Worm (Caenorhabditis elegans) whole organism, L2 larva: ENCODE results near the gene F08H9.3.
A peak's percentile ranks its signal among the peaks of the same experiment; 100 is the strongest.

Experiments used
- C34F6.9 ChIP-seq: fragments of 150-350 bp; optimal IDR thresholded peaks from 2 replicates; lab custom pipeline; 2014; ENCODE audit warnings: missing biosample characterization, missing genetic modification characterization
- F13H6.1 ChIP-seq: sonication (generic microtip); optimal IDR thresholded peaks from 2 replicates; lab custom pipeline; 2016; ENCODE audit warnings: missing genetic modification characterization, missing compliant biosample characterization
- R02D3.7 ChIP-seq: fragments of 150-350 bp; optimal IDR thresholded peaks from 2 replicates; lab custom pipeline; 2014; ENCODE audit warnings: missing biosample characterization, missing genetic modification characterization
- ZK546.5 ChIP-seq: sonication (generic microtip); optimal IDR thresholded peaks from 2 replicates; lab custom pipeline; 2017; ENCODE audit warnings: missing biosample characterization, missing genetic modification characterization
- ama-1 ChIP-seq: fragments of 150-350 bp; optimal IDR thresholded peaks from 2 replicates; lab custom pipeline; 2018; ENCODE audit warnings: inconsistent platforms
- blmp-1 ChIP-seq: sonication (generic microtip); optimal IDR thresholded peaks from 2 replicates; lab custom pipeline; 2017; ENCODE audit warnings: missing genetic modification characterization, mild to moderate bottlenecking, missing compliant biosample characterization, antibody characterized with exemption, moderate library complexity; ENCODE audit not compliant: insufficient read depth
- ceh-82 ChIP-seq: fragments of 150-350 bp; optimal IDR thresholded peaks from 2 replicates; lab custom pipeline; 2014; ENCODE audit warnings: missing biosample characterization, missing genetic modification characterization
- crh-2 ChIP-seq: sonication (generic microtip); optimal IDR thresholded peaks from 2 replicates; lab custom pipeline; 2017; ENCODE audit warnings: missing biosample characterization, missing genetic modification characterization
- egl-27 ChIP-seq: sonication (generic microtip); optimal IDR thresholded peaks from 3 replicates; lab custom pipeline; 2017; ENCODE audit warnings: missing biosample characterization, missing genetic modification reagents, missing genetic modification characterization
- fos-1 ChIP-seq: fragments of 150-350 bp; optimal IDR thresholded peaks from 2 replicates; lab custom pipeline; 2014; ENCODE audit warnings: missing biosample characterization, missing genetic modification characterization
- gmeb-1 ChIP-seq: fragments of 150-350 bp; optimal IDR thresholded peaks from 2 replicates; lab custom pipeline; 2014; ENCODE audit warnings: missing biosample characterization, missing genetic modification characterization
- lin-11 ChIP-seq: fragments of 150-350 bp; sonication (generic microtip); optimal IDR thresholded peaks from 2 replicates; lab custom pipeline; 2014; ENCODE audit warnings: missing biosample characterization, missing genetic modification characterization, inconsistent platforms, mixed read lengths
- lin-13 ChIP-seq: fragments of 150-350 bp; optimal IDR thresholded peaks from 2 replicates; lab custom pipeline; 2014; ENCODE audit warnings: missing biosample characterization, missing genetic modification reagents, missing genetic modification characterization
- lin-39 ChIP-seq: fragments of 150-350 bp; optimal IDR thresholded peaks from 2 replicates; lab custom pipeline; 2014; ENCODE audit warnings: missing biosample characterization, missing genetic modification reagents, missing genetic modification characterization
- lsy-2 ChIP-seq, 2 experiments: fragments of 150-350 bp in 1 of 2; sonication (generic microtip) in 1 of 2; optimal IDR thresholded peaks; 2 replicates each; lab custom pipeline; 2014 to 2017; ENCODE audit warnings: missing biosample characterization in 2 of 2, missing genetic modification characterization in 2 of 2
- mab-5 ChIP-seq: fragments of 150-350 bp; optimal IDR thresholded peaks from 2 replicates; lab custom pipeline; 2014; ENCODE audit warnings: missing biosample characterization, missing genetic modification characterization
- mbf-1 ChIP-seq: sonication (generic microtip); optimal IDR thresholded peaks from 2 replicates; lab custom pipeline; 2017; ENCODE audit warnings: missing biosample characterization, missing genetic modification characterization
- mdl-1 ChIP-seq, 2 experiments: fragments of 150-350 bp in 1 of 2; sonication (generic microtip) in 1 of 2; optimal IDR thresholded peaks; 2 replicates each; lab custom pipeline; 2017; ENCODE audit warnings: missing biosample characterization in 2 of 2, missing genetic modification characterization in 2 of 2
- nhr-10 ChIP-seq: sonication (generic microtip); optimal IDR thresholded peaks from 2 replicates; lab custom pipeline; 2017; ENCODE audit warnings: missing biosample characterization, missing genetic modification characterization
- nhr-11 ChIP-seq: fragments of 150-350 bp; optimal IDR thresholded peaks from 2 replicates; lab custom pipeline; 2014; ENCODE audit warnings: missing biosample characterization, missing genetic modification characterization
- nhr-12 ChIP-seq: fragments of 150-350 bp; optimal IDR thresholded peaks from 2 replicates; lab custom pipeline; 2014; ENCODE audit warnings: missing biosample characterization, missing genetic modification characterization
- nhr-129 ChIP-seq: fragments of 150-350 bp; optimal IDR thresholded peaks from 2 replicates; lab custom pipeline; 2014; ENCODE audit warnings: missing biosample characterization, missing genetic modification characterization
- nhr-21 ChIP-seq: fragments of 150-350 bp; optimal IDR thresholded peaks from 2 replicates; lab custom pipeline; 2014; ENCODE audit warnings: missing biosample characterization, missing genetic modification characterization
- nhr-237 ChIP-seq: fragments of 150-350 bp; optimal IDR thresholded peaks from 2 replicates; lab custom pipeline; 2014; ENCODE audit warnings: missing biosample characterization, missing genetic modification characterization
- nhr-25 ChIP-seq: fragments of 150-350 bp; sonication (generic microtip); optimal IDR thresholded peaks from 3 replicates; lab custom pipeline; 2014; ENCODE audit warnings: missing biosample characterization, missing genetic modification characterization
- peb-1 ChIP-seq: fragments of 150-350 bp; optimal IDR thresholded peaks from 2 replicates; lab custom pipeline; 2014; ENCODE audit warnings: missing biosample characterization, missing genetic modification characterization
- sma-3 ChIP-seq: sonication (generic microtip); optimal IDR thresholded peaks from 2 replicates; lab custom pipeline; 2016; ENCODE audit warnings: missing genetic modification reagents, missing genetic modification characterization, missing compliant biosample characterization
- sma-9 ChIP-seq, 2 experiments: fragments of 150-350 bp in 1 of 2; sonication (generic microtip) in 1 of 2; optimal IDR thresholded peaks; 2 replicates each; lab custom pipeline; 2014 to 2016; ENCODE audit warnings: missing genetic modification characterization in 2 of 2, mild to moderate bottlenecking in 1 of 2, missing biosample characterization in 1 of 2, missing compliant biosample characterization in 1 of 2, missing genetic modification reagents in 1 of 2, moderate library complexity in 1 of 2
- snpc-4 ChIP-seq: fragments of 150-350 bp; optimal IDR thresholded peaks from 2 replicates; lab custom pipeline; 2014; ENCODE audit warnings: missing biosample characterization, missing genetic modification characterization
- unc-39 ChIP-seq: fragments of 150-350 bp; optimal IDR thresholded peaks from 2 replicates; lab custom pipeline; 2014; ENCODE audit warnings: missing biosample characterization, missing genetic modification characterization
- unc-55 ChIP-seq: fragments of 150-350 bp; sonication (generic microtip); optimal IDR thresholded peaks from 3 replicates; lab custom pipeline; 2014; ENCODE audit warnings: missing biosample characterization, missing genetic modification reagents, missing genetic modification characterization
- unc-62 ChIP-seq: fragments of 150-350 bp; optimal IDR thresholded peaks from 2 replicates; lab custom pipeline; 2014; ENCODE audit warnings: missing biosample characterization, missing genetic modification reagents, missing genetic modification characterization
- zag-1 ChIP-seq: fragments of 150-350 bp; optimal IDR thresholded peaks from 2 replicates; lab custom pipeline; 2014; ENCODE audit warnings: missing biosample characterization, missing genetic modification characterization
- ztf-1 ChIP-seq: fragments of 200-800 bp; sonication (Bioruptor generic); conservative IDR thresholded peaks from 2 replicates; pipeline ENCODE4 v1.3.6; 2022; ENCODE audit warnings: missing genetic modification characterization, missing compliant biosample characterization
- ztf-4 ChIP-seq: fragments of 150-350 bp; optimal IDR thresholded peaks from 2 replicates; lab custom pipeline; 2014; ENCODE audit warnings: missing biosample characterization, missing genetic modification characterization

F08H9.3 gene

DNA sequence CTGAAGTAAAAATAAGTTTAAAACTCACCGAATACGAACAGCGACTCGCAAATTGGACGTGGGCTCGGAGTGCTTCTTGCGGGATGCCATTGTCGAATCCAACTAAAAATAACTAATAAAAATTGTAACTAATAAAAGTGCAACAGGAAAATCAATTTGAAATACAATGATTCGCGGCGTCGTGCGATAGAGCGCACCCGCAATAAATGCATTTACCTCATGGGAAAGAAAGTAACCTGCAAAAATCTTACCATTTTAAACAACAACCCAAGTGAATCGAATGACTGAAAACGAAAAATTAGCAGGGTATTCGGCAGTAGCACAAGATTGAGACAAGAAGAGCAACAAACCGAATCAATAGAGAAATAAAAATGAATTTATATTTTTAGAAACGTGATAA is 6.5 kb downstream of the F08H9.3 start, which contains the start of gene bmk-1:
TSS of gene bmk-1 (minus strand) at position 359 of the 400 bp plus-strand sequence.
- peak; percentile 70 for TF ChIP-seq gmeb-1 (tag; lab: Kevin White, UChicago)
- TF ChIP-seq sma-3 (GFP tag; lab: Kevin White, UChicago), result no peak

DNA sequence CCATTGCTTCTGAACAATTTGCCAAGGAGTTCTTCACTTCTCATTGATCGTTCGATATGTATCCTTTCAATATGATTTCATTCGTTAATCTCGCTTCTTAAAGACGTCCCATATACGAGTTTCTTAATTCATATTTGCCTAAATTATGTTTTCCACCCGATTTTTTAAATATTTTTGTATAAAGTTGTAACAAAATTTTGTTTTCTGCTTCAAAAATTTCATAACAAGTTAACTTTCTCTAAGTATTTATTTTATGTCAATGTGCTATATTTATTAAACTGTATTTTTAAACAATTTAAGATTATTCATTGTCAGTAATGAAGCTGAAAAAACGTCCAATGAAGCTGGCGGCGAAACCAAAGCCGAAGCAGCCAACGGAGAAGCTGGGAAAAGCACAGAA is 13.7 kb downstream of the F08H9.3 start, which contains the start of gene F23B12.7:
TSS of gene F23B12.7 (plus strand) at position 301 of the 400 bp plus-strand sequence.
- TF ChIP-seq C34F6.9 (tag; lab: Kevin White, UChicago) (no peak), nhr-12 (tag; lab: Kevin White, UChicago) (no peak), zag-1 (tag; lab: Kevin White, UChicago) (no peak), egl-27 (tag; lab: Kevin White, UChicago) (no peak)
- TF ChIP-seq, all 48 proteins: peak for 0

ce11 chrV:14448669-14449068 is 14.5 kb downstream of the F08H9.3 start:
- TF ChIP-seq nhr-21 (peak; percentile 35), nhr-11 (tag; lab: Kevin White, UChicago) (no peak)
- TF ChIP-seq, all 48 proteins: peak for 1

- TF ChIP-seq fos-1, result peak; percentile 80
- TF ChIP-seq R02D3.7 (tag; lab: Kevin White, UChicago), result no peak
- peak; percentile 10 for TF ChIP-seq gmeb-1 (tag; lab: Kevin White, UChicago)
- no peak for TF ChIP-seq lin-39
- TF ChIP-seq mbf-1 (tag; lab: Kevin White, UChicago), result no peak
- TF ChIP-seq nhr-21, result no peak
- TF ChIP-seq lsy-2 (tag; optimal IDR thresholded peaks at IDR 0.05; lab: Kevin White, UChicago), result no peak
- no peak for TF ChIP-seq mab-5 (tag; lab: Kevin White, UChicago)
- peak; percentile 8 for TF ChIP-seq crh-2 (tag; lab: Kevin White, UChicago)
- TF ChIP-seq ZK546.5 (tag; lab: Kevin White, UChicago), result no peak
- TF ChIP-seq sma-3 (GFP tag; lab: Kevin White, UChicago), result no peak
- TF ChIP-seq unc-55 (GFP tag; lab: Kevin White, UChicago), result peak; percentile 9
Measured at ce11 chrV:14447240-14447763, 15.8 kb downstream of the F08H9.3 start, which contains the start of the genes dlat-1 and fntb-1. Gene dlat-1 (minus strand): TSS chrV:14447290. Gene fntb-1 (plus strand): TSS chrV:14447651.

DNA sequence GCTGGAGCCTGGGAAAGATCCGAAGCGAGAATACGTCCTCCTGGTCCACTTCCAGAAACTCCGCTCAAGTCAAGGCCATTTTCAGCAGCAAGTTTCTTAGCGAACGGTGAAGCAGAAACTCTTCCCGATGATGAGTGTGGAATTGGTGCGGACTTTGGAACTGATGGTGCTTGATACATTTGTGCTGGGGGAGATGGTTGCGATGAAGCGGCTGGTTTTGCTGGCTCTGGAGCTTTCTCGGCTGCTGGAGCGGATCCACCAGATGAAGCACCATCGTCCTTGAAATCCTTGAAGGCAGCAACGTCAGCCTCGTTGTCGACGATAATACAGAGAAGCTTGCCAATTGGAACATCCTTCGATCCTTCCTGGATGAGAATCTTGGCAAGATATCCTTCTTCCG is 16.7 kb downstream of the F08H9.3 start:
- TF ChIP-seq ztf-1 (no peak), lin-39 (no peak), ama-1 (lab: Kevin White, UChicago) (no peak), nhr-25 (no peak), R02D3.7 (tag; lab: Kevin White, UChicago) (no peak), lin-13 (GFP tag; lab: Kevin White, UChicago) (no peak), nhr-11 (tag; lab: Kevin White, UChicago) (no peak), mdl-1 (tag; optimal IDR thresholded peaks at IDR 0.05; lab: Kevin White, UChicago) (no peak), ZK546.5 (tag; lab: Kevin White, UChicago) (no peak), ceh-82 (no peak), nhr-237 (no peak), crh-2 (tag; lab: Kevin White, UChicago) (no peak), unc-62 (GFP tag; lab: Kevin White, UChicago) (no peak), mbf-1 (tag; lab: Kevin White, UChicago) (no peak), snpc-4 (tag; lab: Kevin White, UChicago) (no peak), unc-39 (no peak), nhr-10 (tag; lab: Kevin White, UChicago) (no peak), C34F6.9 (tag; lab: Kevin White, UChicago) (no peak), F13H6.1 (tag; lab: Kevin White, UChicago) (no peak), ztf-4 (no peak)

ce11 chrV:14440841-14441240 is 22.3 kb downstream of the F08H9.3 start, which contains the start of gene F23B12.4:
Gene F23B12.4 (plus strand): TSS chrV:14441141.
- TF ChIP-seq nhr-129 (tag; lab: Kevin White, UChicago) (no peak), peb-1 (no peak), nhr-25 (no peak), nhr-21 (no peak), ceh-82 (no peak), unc-39 (no peak), unc-55 (GFP tag; lab: Kevin White, UChicago) (no peak), crh-2 (tag; lab: Kevin White, UChicago) (no peak), blmp-1 (tag; lab: Kevin White, UChicago) (no peak), lin-11 (tag; lab: Kevin White, UChicago) (no peak), lsy-2 (tag; optimal IDR thresholded peaks at IDR 0.05; lab: Kevin White, UChicago) (no peak), snpc-4 (tag; lab: Kevin White, UChicago) (no peak), F13H6.1 (tag; lab: Kevin White, UChicago) (no peak), R02D3.7 (tag; lab: Kevin White, UChicago) (no peak), lin-39 (no peak), sma-9 (GFP tag; optimal IDR thresholded peaks at IDR 0.05; lab: Kevin White, UChicago) (no peak), sma-9 (tag; optimal IDR thresholded peaks at IDR 0.05; lab: Kevin White, UChicago) (no peak)
